Fruit fly (Drosophila melanogaster) whole organism: ENCODE results near the gene CG9150.

ENCODE experiments used
- Dll ChIP-seq: fragments of >200 bp; optimal IDR thresholded peaks from 2 replicates; lab custom pipeline; 2017
- EcR ChIP-seq, 2 experiments: fragments of >200 bp; optimal IDR thresholded peaks; 2 replicates each; lab custom pipeline; 2017; ENCODE audit warnings: missing biosample characterization in 2 of 2, missing genetic modification characterization in 2 of 2, missing genetic modification reagents in 2 of 2
- pan ChIP-seq: fragments of >200 bp; optimal IDR thresholded peaks from 2 replicates; lab custom pipeline; 2017
- psq ChIP-seq: fragments of >200 bp; optimal IDR thresholded peaks from 2 replicates; lab custom pipeline; 2017
- usp ChIP-seq: fragments of >200 bp; optimal IDR thresholded peaks from 2 replicates; lab custom pipeline; 2017; ENCODE audit warnings: missing biosample characterization, missing genetic modification characterization, mixed read lengths

DNA sequence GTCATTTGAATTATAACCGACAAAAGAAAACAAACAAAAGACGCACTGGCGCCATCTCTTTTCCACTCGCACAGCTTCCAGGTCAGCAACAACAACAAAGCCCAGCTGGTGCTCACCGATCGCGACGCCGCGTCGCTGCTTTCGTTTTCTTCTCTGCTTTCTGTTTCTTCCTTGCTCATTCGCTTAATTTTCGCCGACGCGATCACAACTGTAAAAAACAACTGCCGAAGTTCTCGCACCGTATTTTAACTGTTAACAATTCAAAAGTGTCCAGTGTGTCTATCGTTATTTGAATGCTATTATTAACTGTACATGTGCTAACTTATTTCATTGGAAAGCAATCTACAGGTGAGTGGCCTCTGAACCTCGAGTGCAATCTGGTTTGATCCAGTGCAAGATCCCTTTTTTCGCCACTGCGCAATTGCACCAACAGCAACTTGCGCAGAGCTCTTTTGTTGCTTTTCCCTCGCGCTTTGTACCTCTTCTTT lies 31.9 kb upstream of the CG9150 start, which contains the start of gene stai:
- TF ChIP-seq psq: no peak
- TF ChIP-seq Dll (lab: Kevin White, UChicago): no peak
- peak; percentile 10 for TF ChIP-seq pan
- TF ChIP-seq EcR (GFP tag; optimal IDR thresholded peaks at IDR 0.05; lab: Kevin White, UChicago): no peak
- TF ChIP-seq usp (GFP tag; lab: Kevin White, UChicago): no peak
